Worm (Caenorhabditis elegans): ENCODE measurements around the gene mam-4.

DNA sequence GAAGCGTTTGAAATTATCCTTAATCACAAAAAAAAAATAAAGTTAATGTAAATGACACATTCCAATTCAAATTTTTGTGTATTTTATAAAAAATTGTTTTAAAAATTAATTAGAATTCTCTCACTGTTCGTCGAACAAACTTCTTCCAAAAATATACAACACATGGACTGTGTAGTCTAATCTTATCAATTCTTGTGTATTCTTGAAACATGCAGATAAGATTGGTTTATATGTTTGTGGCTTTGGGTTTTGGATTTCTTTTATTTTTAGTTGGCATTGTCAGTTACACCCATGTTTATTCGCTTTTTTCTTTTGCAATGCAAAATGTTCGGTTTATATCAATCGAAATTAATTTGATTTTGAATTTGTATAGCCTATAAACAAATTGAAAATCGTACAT is 27.5 kb upstream of the mam-4 start:
- TF ChIP-seq pha-4 (tag; optimal IDR thresholded peaks at IDR 0.05), result no peak
- no peak for TF ChIP-seq ama-1 (optimal IDR thresholded peaks at IDR 0.05)
- no peak for TF ChIP-seq nhr-11 (tag; optimal IDR thresholded peaks at IDR 0.05)
- TF ChIP-seq unc-3 (GFP tag; conservative IDR thresholded peaks at IDR 0.05), result no peak
- TF ChIP-seq unc-3 (tag; optimal IDR thresholded peaks at IDR 0.05), result no peak
- no peak for TF ChIP-seq hlh-15 (tag; optimal IDR thresholded peaks at IDR 0.05)
- TF ChIP-seq fkh-10 (GFP tag; optimal IDR thresholded peaks at IDR 0.05), result no peak

Measured in whole organism, late embryonic.